Fruit fly (Drosophila melanogaster): ENCODE measurements around the gene CG14624.

The CG14624 gene

DNA sequence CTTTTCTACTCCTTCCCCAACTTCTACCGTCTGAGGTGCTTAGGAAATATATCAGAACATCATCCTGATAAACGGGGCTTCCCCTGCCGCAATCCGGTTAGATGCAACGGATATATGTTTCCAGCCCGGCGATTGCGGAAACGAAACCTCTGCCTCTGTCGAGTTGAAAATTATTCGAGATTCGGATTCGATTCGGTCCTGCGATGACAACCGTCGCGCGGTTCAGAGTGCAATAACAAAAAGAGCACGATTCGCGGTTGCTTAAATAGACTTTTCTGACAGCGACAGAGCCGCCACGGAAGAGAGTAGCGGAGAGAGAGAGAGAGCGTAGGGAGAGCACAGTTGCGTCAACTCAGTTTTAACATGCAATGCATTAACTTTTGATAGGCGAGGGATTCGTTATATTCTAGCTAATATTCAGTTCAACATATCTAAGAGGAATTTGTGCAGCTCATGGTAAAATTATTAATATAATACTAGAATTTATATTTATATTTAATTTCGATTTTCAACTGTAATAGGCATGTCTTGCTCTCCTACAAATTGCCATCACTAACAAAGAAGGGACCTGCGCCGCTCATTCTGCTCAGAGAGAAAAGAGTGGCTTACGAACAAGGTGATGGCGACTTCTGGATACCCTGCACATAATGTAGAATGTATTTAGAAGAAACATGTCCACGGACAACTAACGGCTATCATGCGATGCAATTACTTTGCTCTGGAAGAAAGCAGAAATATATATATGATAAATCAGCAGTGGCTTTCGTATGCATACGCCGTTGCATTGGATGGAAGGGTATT lies 28.5 kb downstream of the CG14624 start (continued):
- peak; percentile 50 for TF ChIP-seq CG18619 (GFP tag; optimal IDR thresholded peaks at IDR 0.05)
- TF ChIP-seq oc (tag; optimal IDR thresholded peaks at IDR 0.05): peak; percentile 71
- peak; percentile 82 for TF ChIP-seq unpg (GFP tag; optimal IDR thresholded peaks at IDR 0.05)
- no peak for TF ChIP-seq Tbp (GFP tag; optimal IDR thresholded peaks at IDR 0.05)
- peak; percentile 55 for TF ChIP-seq CG13894 (tag; optimal IDR thresholded peaks at IDR 0.05)
- peak; percentile 81 for TF ChIP-seq tap (tag; optimal IDR thresholded peaks at IDR 0.05)
- TF ChIP-seq kay (GFP tag; optimal IDR thresholded peaks at IDR 0.05): no peak
- peak; percentile 71 for TF ChIP-seq CG11398 (GFP tag; optimal IDR thresholded peaks at IDR 0.05)
- TF ChIP-seq Aef1 (GFP tag; IDR thresholded peaks at IDR 0.05): peak; percentile 72
- TF ChIP-seq CG32767 (GFP tag; IDR thresholded peaks at IDR 0.05): peak; percentile 76; the same call in 1 of the 2 replicates
- TF ChIP-seq Sry-δ (GFP tag; optimal IDR thresholded peaks at IDR 0.05): peak; percentile 49
- TF ChIP-seq yki (optimal IDR thresholded peaks at IDR 0.05): peak; percentile 90
- TF ChIP-seq Xbp1 (GFP tag; optimal IDR thresholded peaks at IDR 0.05): peak; percentile 62
- TF ChIP-seq CG18764 (GFP tag; optimal IDR thresholded peaks at IDR 0.05): peak; percentile 13
- peak; percentile 46; the same call in 1 of the 2 replicates for TF ChIP-seq MBD-R2 (GFP tag; IDR thresholded peaks at IDR 0.05)
- peak; percentile 76 for TF ChIP-seq Mad (GFP tag; optimal IDR thresholded peaks at IDR 0.05)
- TF ChIP-seq pnt (GFP tag; optimal IDR thresholded peaks at IDR 0.05): peak; percentile 61
- peak; percentile 41 for TF ChIP-seq CG10565 (GFP tag; optimal IDR thresholded peaks at IDR 0.05)
- TF ChIP-seq zf30C (GFP tag; optimal IDR thresholded peaks at IDR 0.05): no peak
- peak; percentile 59 for TF ChIP-seq pho (GFP tag; optimal IDR thresholded peaks at IDR 0.05)
- no peak for TF ChIP-seq her (GFP tag; optimal IDR thresholded peaks at IDR 0.05)

dm6 chrX:1235618-1236006 lies 29.1 kb downstream of the CG14624 start:
- TF ChIP-seq chinmo (GFP tag; IDR thresholded peaks at IDR 0.05; ENCODE audit: partially characterized antibody) (peak; percentile 33; the same call in 1 of the 4 replicates), Sry-δ (GFP tag; optimal IDR thresholded peaks at IDR 0.05) (peak; percentile 1), cad (GFP tag; optimal IDR thresholded peaks at IDR 0.05) (no peak), CG8944 (GFP tag; optimal IDR thresholded peaks at IDR 0.05) (no peak), E2f2 (GFP tag; IDR thresholded peaks at IDR 0.05) (0 out of 2 replicates have a peak, but pooled peaks have one; percentile 1), odd (GFP tag; optimal IDR thresholded peaks at IDR 0.05) (no peak), Scr (GFP tag; IDR thresholded peaks at IDR 0.05; ENCODE audit: partially characterized antibody) (no peak), Nf-YA (GFP tag; IDR thresholded peaks at IDR 0.05) (0 out of 2 replicates have a peak, but pooled peaks have one; percentile 2), shn (GFP tag; optimal IDR thresholded peaks at IDR 0.05) (no peak), Dref (GFP tag; IDR thresholded peaks at IDR 0.05) (peak; percentile 42; the same call in 1 of the 2 replicates), CG3163 (GFP tag; optimal IDR thresholded peaks at IDR 0.05) (no peak), Optix (GFP tag; IDR thresholded peaks at IDR 0.05) (no peak), CG10321 (GFP tag; IDR thresholded peaks at IDR 0.05) (no peak), CG15073 (GFP tag; optimal IDR thresholded peaks at IDR 0.05) (no peak), Lpt (GFP tag; optimal IDR thresholded peaks at IDR 0.05) (no peak), amos (GFP tag; IDR thresholded peaks at IDR 0.05; ENCODE audit: partially characterized antibody) (no peak), Kr (GFP tag; optimal IDR thresholded peaks at IDR 0.05) (no peak), Hmx (GFP tag; optimal IDR thresholded peaks at IDR 0.05) (no peak), tap (tag; optimal IDR thresholded peaks at IDR 0.05) (no peak), cg (GFP tag; optimal IDR thresholded peaks at IDR 0.05) (no peak), CG17186 (GFP tag; optimal IDR thresholded peaks at IDR 0.05) (no peak), CG6791 (GFP tag; IDR thresholded peaks at IDR 0.05; ENCODE audit: partially characterized antibody) (0 out of 3 replicates have a peak, but pooled peaks have one; percentile 20), tin (GFP tag; optimal IDR thresholded peaks at IDR 0.05) (no peak), sima (GFP tag; optimal IDR thresholded peaks at IDR 0.05) (no peak), CG7987 (GFP tag; optimal IDR thresholded peaks at IDR 0.05) (no peak), CG31441 (GFP tag; IDR thresholded peaks at IDR 0.05) (no peak), CG11085 (GFP tag; IDR thresholded peaks at IDR 0.05) (0 out of 2 replicates have a peak, but pooled peaks have one; percentile 1), gcm2 (GFP tag; optimal IDR thresholded peaks at IDR 0.05) (no peak), Doc3 (GFP tag; IDR thresholded peaks at IDR 0.05; ENCODE audit: partially characterized antibody) (no peak), CG8478 (optimal IDR thresholded peaks at IDR 0.05) (no peak), CG6175 (GFP tag; IDR thresholded peaks at IDR 0.05) (no peak), CG12744 (GFP tag; optimal IDR thresholded peaks at IDR 0.05) (no peak)
